Fruit fly (Drosophila melanogaster): Measurements from ENCODE around the gene Jon65Aii.
A peak's percentile ranks its signal among the peaks of the same experiment; 100 is the strongest.

Gene Jon65Aii

DNA sequence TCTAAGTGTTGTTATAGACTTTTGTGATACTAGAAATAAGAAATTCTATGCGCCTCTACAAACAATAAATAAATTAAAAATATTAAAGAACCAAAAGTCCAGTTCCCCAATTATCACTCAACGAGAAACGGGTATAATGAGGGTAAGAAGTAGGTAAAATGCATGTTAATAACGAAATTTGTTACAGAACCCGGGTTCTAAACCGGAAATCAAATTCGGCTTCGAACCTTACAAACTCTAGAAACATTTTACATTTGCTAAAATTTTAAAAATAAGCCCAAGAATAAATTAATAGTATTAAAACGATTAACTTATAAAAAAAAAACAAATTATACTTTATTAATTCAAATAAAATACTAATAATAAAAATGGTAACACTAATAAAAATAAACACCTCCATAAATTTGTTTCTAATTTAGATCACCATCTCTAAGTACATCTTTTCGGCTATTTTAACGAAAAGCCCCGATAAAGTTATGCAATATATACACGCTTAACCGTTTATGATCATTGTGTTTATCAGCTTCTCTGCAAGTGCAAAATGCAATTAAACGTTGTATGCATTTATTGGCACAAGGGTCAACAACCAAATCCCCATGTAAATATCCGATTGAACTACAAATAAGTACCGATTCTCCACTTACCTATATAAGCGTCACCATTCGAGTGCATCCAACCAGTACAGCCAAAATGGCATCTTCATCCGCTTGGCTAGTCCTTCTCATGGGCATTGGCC lies 19.5 kb downstream of the Jon65Aii start, which contains the start of gene CG6602 (continued):
- peak; percentile 26 for TF ChIP-seq Six4 (GFP tag; optimal IDR thresholded peaks at IDR 0.05)
- TF ChIP-seq CG3163 (GFP tag; optimal IDR thresholded peaks at IDR 0.05) = no peak
- peak; percentile 67 for TF ChIP-seq CG10274 (GFP tag; optimal IDR thresholded peaks at IDR 0.05)
- TF ChIP-seq CG2199 (GFP tag; IDR thresholded peaks at IDR 0.05) = peak; percentile 57; the same call in 2 of the 3 replicates
- TF ChIP-seq CG13624 (GFP tag; optimal IDR thresholded peaks at IDR 0.05) = peak; percentile 14
- peak; percentile 76 for TF ChIP-seq ttk (GFP tag; IDR thresholded peaks at IDR 0.05)
- TF ChIP-seq dysf (GFP tag; IDR thresholded peaks at IDR 0.05) = peak; percentile 76; the same call in 2 of the 3 replicates
- 0 out of 3 replicates have a peak, but pooled peaks have one; percentile 18 for TF ChIP-seq row (GFP tag; IDR thresholded peaks at IDR 0.05)
- TF ChIP-seq bigmax (GFP tag; optimal IDR thresholded peaks at IDR 0.05) = no peak
- peak; percentile 88 for TF ChIP-seq Meics (GFP tag; optimal IDR thresholded peaks at IDR 0.05)
- TF ChIP-seq BEAF-32 (GFP tag; optimal IDR thresholded peaks at IDR 0.05) = no peak
- peak; percentile 45 for TF ChIP-seq HLH54F (GFP tag; optimal IDR thresholded peaks at IDR 0.05)
- peak; percentile 56 for TF ChIP-seq CG12659 (GFP tag; optimal IDR thresholded peaks at IDR 0.05)
- peak; percentile 60 for TF ChIP-seq PHDP (tag; optimal IDR thresholded peaks at IDR 0.05)
- peak; percentile 80 for TF ChIP-seq Asciz (GFP tag; optimal IDR thresholded peaks at IDR 0.05)
- no peak for TF ChIP-seq CG8924 (tag; optimal IDR thresholded peaks at IDR 0.05)
- TF ChIP-seq bab2 (GFP tag; optimal IDR thresholded peaks at IDR 0.05) = no peak
- TF ChIP-seq CG4730 (GFP tag; IDR thresholded peaks at IDR 0.05) = peak; percentile 45
- no peak for TF ChIP-seq twi (tag; optimal IDR thresholded peaks at IDR 0.05)
- peak; percentile 73 for TF ChIP-seq Rx (GFP tag; IDR thresholded peaks at IDR 0.05)
- no peak for TF ChIP-seq cg (GFP tag; optimal IDR thresholded peaks at IDR 0.05)
- TF ChIP-seq corto (GFP tag; optimal IDR thresholded peaks at IDR 0.05) = no peak
- peak; percentile 92 for TF ChIP-seq vvl (GFP tag; IDR thresholded peaks at IDR 0.05)
- no peak for TF ChIP-seq CG12299 (tag; optimal IDR thresholded peaks at IDR 0.05)
- peak; percentile 46; the same call in 2 of the 4 replicates for TF ChIP-seq Gug (GFP tag; IDR thresholded peaks at IDR 0.05)
- no peak for TF ChIP-seq z (GFP tag; IDR thresholded peaks at IDR 0.05)
- no peak for TF ChIP-seq CG15073 (GFP tag; optimal IDR thresholded peaks at IDR 0.05)
- TF ChIP-seq CG7786 (GFP tag; optimal IDR thresholded peaks at IDR 0.05) = no peak
- peak; percentile 77 for TF ChIP-seq tgo (GFP tag; IDR thresholded peaks at IDR 0.05)
- TF ChIP-seq CG10209 (GFP tag; optimal IDR thresholded peaks at IDR 0.05) = peak; percentile 73
- TF ChIP-seq Awh (GFP tag; IDR thresholded peaks at IDR 0.05) = peak; percentile 34; the same call in 1 of the 2 replicates
- TF ChIP-seq peb (GFP tag; IDR thresholded peaks at IDR 0.05) = no peak; the same call in 1 of the 2 replicates
- no peak for TF ChIP-seq Eip74EF (GFP tag; optimal IDR thresholded peaks at IDR 0.05)
- TF ChIP-seq Dp (GFP tag; optimal IDR thresholded peaks at IDR 0.05) = no peak
- peak; percentile 55 for TF ChIP-seq ewg (GFP tag; optimal IDR thresholded peaks at IDR 0.05)
- TF ChIP-seq pros (GFP tag; optimal IDR thresholded peaks at IDR 0.05) = no peak
- peak; percentile 39 for TF ChIP-seq dmrt11E (tag; optimal IDR thresholded peaks at IDR 0.05)
- no peak for TF ChIP-seq Chrac-16 (GFP tag; optimal IDR thresholded peaks at IDR 0.05)
- TF ChIP-seq emc (GFP tag; optimal IDR thresholded peaks at IDR 0.05) = peak; percentile 62
- peak; percentile 50 for TF ChIP-seq Dip3 (GFP tag; optimal IDR thresholded peaks at IDR 0.05)
- peak; percentile 67 for TF ChIP-seq CG30431 (GFP tag; optimal IDR thresholded peaks at IDR 0.05)
- peak; percentile 90 for TF ChIP-seq NfI (GFP tag; optimal IDR thresholded peaks at IDR 0.05)
- peak; percentile 30 for TF ChIP-seq amos (GFP tag; IDR thresholded peaks at IDR 0.05; ENCODE audit: partially characterized antibody)
- TF ChIP-seq dimm (GFP tag; IDR thresholded peaks at IDR 0.05) = no peak
- no peak for TF ChIP-seq CG10431 (GFP tag; optimal IDR thresholded peaks at IDR 0.05)
- TF ChIP-seq CG7372 (GFP tag; IDR thresholded peaks at IDR 0.05) = peak; percentile 80
- peak; percentile 75 for TF ChIP-seq CG14710 (tag; optimal IDR thresholded peaks at IDR 0.05)
- peak; percentile 17; the same call in 1 of the 2 replicates for TF ChIP-seq Atf6 (GFP tag; IDR thresholded peaks at IDR 0.05)
- peak; percentile 71 for TF ChIP-seq zen (tag; optimal IDR thresholded peaks at IDR 0.05)

Data from whole organism, embryonic.